Worm (Caenorhabditis elegans): ENCODE measurements around the gene nhr-70.

nhr-70 gene

DNA sequence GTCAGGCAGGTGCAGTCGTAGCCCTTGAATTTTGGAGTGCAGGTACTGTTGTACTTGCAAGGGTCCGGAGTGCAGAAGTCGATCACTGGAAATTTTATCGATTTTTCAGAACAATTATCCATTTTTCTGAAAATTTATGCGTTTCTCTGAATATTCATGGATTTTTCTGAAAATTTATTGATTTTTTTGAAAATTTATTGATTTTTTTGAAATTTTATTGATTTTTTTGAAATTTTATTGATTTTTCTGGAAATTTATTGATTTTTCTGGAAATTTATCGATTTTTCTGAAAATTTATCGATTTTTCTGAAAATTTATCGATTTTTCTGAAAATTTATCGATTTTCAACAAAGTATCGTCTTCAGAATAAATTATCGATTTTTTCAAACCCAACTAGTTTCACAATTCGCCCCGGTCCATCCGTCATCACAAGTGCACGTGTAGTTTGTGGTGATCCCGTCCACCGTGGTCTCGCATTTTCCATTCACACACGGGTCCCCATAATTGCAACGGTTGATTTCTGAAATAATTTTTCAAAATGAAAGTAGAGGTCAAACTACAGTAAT lies 15.7 kb downstream of the nhr-70 start:
- no peak for TF ChIP-seq tbx-37 (GFP tag; conservative IDR thresholded peaks at IDR 0.05)
- no peak for TF ChIP-seq flt-1 (GFP tag; IDR thresholded peaks at IDR 0.05)
- no peak for TF ChIP-seq scrt-1 (GFP tag; IDR thresholded peaks at IDR 0.05)
- no peak for TF ChIP-seq aly-1 (tag; optimal IDR thresholded peaks at IDR 0.05)
- TF ChIP-seq ceh-36 (tag; optimal IDR thresholded peaks at IDR 0.05): no peak
- TF ChIP-seq sea-1 (GFP tag; conservative IDR thresholded peaks at IDR 0.05): no peak

DNA sequence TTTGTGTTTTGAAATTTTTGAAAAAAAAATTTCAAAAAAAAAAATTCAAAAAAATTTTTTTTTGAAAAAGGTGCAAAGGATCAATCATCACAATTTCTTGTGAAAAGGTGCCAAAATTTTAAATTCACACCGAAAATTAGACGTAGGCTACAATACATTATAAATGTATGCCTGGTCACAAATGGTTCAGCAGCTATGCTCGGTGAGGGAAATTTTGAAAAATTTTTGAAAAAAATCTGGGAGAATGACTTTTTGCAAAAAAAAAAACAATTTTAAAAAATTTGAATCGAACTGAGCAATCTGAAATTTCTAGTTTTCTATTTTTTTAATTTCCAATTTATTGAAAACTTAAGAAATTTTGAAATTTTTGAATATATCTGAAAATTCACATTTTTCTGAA lies 19.9 kb downstream of the nhr-70 start, which contains the start of gene egas-3:
egas-3 (minus strand) TSS at position 101 of the 400 bp plus-strand sequence.
- TF ChIP-seq scrt-1 (GFP tag; IDR thresholded peaks at IDR 0.05) (no peak), pes-1 (GFP tag; IDR thresholded peaks at IDR 0.05) (no peak)

DNA sequence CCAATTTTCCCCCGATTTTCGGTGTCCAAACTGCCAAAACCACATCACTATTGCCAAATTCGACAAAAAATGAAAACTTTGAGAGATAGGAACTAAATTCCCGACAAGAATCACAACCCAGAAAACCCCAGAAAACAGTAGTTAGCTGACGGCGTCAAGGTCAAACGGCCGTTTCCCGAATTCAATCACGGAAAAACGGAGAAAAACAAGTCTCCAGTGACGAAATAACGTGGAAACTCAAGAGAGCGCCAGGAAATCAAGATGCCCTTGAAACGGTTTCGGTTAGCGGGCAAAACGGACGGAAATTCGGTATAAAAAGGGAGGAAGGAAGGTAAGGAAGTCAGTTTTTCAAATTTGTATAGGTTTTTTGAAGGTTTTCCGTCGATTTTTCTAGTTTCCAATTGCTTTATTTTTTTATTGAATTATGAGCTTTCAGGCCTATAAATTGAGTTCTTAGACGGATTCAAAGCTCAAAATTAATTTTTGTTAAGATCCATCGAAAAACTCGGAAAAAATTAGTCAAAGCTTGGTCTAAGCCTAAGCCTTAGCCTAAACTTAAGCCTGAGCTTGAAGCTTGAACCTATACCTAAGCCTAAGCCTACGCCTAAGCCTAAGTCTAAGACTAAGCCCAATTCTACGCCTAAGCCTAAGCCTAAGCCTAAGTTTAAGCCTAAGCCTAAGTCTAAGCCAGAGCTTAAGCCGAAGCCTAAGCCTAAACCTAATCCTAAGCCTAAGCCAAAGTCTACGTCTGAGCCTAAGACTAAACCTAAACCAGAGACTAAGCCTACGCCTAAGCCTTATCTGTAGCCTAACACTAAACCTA lies 21.4 kb downstream of the nhr-70 start:
- TF ChIP-seq ets-7 (tag; optimal IDR thresholded peaks at IDR 0.05) (no peak), tbx-11 (GFP tag; IDR thresholded peaks at IDR 0.05) (no peak), ceh-36 (tag; optimal IDR thresholded peaks at IDR 0.05) (peak; percentile 86)

DNA sequence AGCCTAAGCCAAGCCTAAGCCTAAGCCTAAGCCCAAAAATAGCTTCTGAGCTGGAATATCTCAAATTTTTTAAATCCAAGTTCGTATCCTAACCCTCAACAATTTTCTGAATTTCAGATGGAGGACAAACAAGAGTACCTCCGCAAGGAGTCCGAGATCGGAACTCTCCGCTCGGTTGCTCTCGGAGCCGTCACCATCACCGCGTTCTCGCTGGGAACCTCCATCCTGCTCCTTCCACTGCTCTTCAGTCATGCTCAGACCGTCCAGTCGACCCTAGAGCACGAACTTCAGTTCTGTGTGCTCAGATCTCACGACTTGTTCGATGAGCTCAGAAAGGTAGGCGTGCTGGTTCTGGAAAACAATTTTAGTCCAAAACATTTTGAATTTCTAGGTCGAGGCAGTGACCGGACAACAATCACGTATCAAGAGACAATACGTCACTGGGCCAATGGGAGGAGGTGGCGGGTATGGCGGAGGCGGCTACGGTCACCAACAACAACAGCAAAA lies 22.0 kb downstream of the nhr-70 start, which contains the start of gene col-42:
col-42 (plus strand) TSS at position 118 of the 507 bp plus-strand sequence.
- TF ChIP-seq ceh-36 (tag; optimal IDR thresholded peaks at IDR 0.05) (peak; percentile 6), ceh-13 (GFP tag; optimal IDR thresholded peaks at IDR 0.05) (no peak)

DNA sequence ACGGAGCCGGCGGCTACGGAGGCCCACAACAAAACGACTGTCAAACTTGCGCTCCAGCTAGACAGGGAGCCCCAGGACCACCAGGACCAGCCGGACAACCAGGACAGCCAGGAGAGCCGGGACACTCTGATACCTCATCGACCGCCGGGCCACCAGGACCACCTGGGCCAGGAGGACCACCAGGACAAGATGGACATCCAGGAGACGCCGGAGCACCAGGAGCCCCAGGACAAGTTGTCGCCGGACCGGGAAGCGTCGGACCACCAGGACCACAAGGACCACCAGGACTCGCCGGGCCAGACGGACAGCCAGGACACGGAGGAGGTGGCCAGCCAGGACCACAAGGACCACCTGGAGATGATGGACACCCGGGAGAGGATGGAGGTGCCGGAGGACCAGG lies 22.7 kb downstream of the nhr-70 start:
- TF ChIP-seq aly-1 (tag; optimal IDR thresholded peaks at IDR 0.05) (no peak), scrt-1 (GFP tag; IDR thresholded peaks at IDR 0.05) (0 out of 2 replicates have a peak, but pooled peaks have one; percentile 10)

DNA sequence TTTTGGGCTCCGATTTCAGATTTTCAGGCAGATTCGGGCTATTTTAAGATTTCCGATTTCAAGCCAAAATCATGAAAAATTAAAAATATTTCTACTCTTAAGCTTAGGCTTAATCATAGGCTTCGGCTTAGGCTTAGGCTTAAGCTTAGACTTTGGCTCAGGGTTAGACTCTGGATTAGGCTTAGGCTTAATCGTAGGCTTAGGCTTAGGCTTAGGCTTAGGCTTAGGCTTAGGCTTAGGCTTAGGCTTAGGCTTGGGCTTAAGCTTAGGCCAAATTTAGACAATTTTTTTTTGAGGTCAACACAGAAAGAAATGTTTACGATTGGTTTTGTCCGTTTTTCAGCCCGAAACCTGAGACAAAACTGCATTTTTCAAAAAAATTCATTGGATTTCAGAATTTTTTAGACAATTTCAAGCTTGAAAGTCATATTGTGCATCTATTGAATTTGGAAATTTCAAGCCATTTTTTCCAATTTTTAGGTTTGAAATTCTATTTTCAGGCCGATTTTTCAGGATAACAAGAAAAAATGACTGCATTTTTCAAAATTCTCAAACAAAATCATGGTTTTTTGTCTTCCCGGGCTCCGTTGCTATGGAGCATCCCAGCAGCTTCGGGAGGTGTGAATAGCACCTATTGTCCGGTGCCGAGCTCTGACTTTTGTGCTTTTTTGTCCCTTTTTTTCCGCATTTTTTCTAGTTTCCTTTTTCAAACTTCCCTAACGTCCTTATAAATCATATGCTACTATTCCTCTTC lies 23.4 kb downstream of the nhr-70 start, which contains the start of gene egas-1:
egas-1 (plus strand) TSS at position 704 of the 754 bp plus-strand sequence.
- peak; percentile 80 for TF ChIP-seq ceh-36 (tag; optimal IDR thresholded peaks at IDR 0.05)
- no peak for TF ChIP-seq flt-1 (GFP tag; IDR thresholded peaks at IDR 0.05)
- no peak for TF ChIP-seq sea-1 (GFP tag; conservative IDR thresholded peaks at IDR 0.05)

DNA sequence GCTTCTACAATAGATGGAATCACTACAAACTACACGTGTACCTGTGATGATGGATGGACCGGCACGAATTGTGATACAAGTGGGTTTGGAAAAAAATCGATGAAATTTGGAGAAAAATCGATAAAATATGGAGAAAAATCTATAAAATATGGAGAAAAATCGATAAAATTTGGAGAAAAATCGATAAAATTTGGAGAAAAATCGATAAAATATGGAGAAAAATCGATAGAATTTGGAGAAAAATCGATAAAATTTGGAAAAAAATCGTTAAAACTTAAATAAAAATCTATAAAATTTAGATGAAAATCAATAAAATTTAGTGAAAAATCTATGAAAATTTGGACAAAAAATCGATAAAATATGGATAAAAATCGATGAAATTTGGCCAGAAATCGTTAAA lies 27.9 kb downstream of the nhr-70 start:
- TF ChIP-seq hmg-4 (GFP tag; optimal IDR thresholded peaks at IDR 0.05): no peak
- TF ChIP-seq sea-1 (GFP tag; conservative IDR thresholded peaks at IDR 0.05): no peak
- TF ChIP-seq scrt-1 (GFP tag; IDR thresholded peaks at IDR 0.05): no peak
- TF ChIP-seq tra-4 (tag; optimal IDR thresholded peaks at IDR 0.05): no peak
- no peak for TF ChIP-seq ama-1 (optimal IDR thresholded peaks at IDR 0.05)
- TF ChIP-seq aly-1 (tag; optimal IDR thresholded peaks at IDR 0.05): no peak
- TF ChIP-seq hmbx-1 (tag; optimal IDR thresholded peaks at IDR 0.05): no peak
- no peak for TF ChIP-seq flt-1 (GFP tag; IDR thresholded peaks at IDR 0.05)
- TF ChIP-seq ets-7 (tag; optimal IDR thresholded peaks at IDR 0.05): no peak
- TF ChIP-seq tbx-11 (GFP tag; IDR thresholded peaks at IDR 0.05): no peak
- no peak for TF ChIP-seq ceh-36 (tag; optimal IDR thresholded peaks at IDR 0.05)
- TF ChIP-seq hnd-1 (tag; optimal IDR thresholded peaks at IDR 0.05): no peak
- TF ChIP-seq ceh-13 (GFP tag; optimal IDR thresholded peaks at IDR 0.05): no peak
- TF ChIP-seq pes-1 (GFP tag; IDR thresholded peaks at IDR 0.05): no peak
- TF ChIP-seq tbx-37 (GFP tag; conservative IDR thresholded peaks at IDR 0.05): no peak
- no peak for TF ChIP-seq B0310.2 (tag; optimal IDR thresholded peaks at IDR 0.05)
- TF ChIP-seq F13C5.2 (tag; optimal IDR thresholded peaks at IDR 0.05): no peak

DNA sequence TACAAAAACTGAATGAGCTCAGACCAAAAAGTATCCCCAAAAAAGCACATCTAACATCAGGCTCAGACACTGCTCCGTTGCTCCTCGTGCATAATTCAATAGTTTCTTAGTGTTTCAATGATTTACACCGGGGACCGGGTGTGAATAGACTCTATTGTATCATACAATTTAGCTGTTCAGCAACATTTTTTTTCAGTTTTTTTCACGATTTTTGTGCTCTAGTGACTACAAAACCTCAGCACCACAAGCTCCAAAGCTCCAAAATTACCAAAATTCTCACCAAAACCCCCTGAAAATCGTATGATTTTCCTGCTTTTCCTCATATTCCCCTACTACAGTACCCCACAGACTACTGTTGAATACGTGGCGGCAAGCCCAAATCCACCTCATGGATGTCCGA lies 33.7 kb downstream of the nhr-70 start, which contains the start of gene egas-2:
egas-2 (plus strand) TSS at position 301 of the 400 bp plus-strand sequence.
- TF ChIP-seq scrt-1 (GFP tag; IDR thresholded peaks at IDR 0.05) (no peak), pes-1 (GFP tag; IDR thresholded peaks at IDR 0.05) (no peak), hmbx-1 (tag; optimal IDR thresholded peaks at IDR 0.05) (no peak), tbx-11 (GFP tag; IDR thresholded peaks at IDR 0.05) (no peak), flt-1 (GFP tag; IDR thresholded peaks at IDR 0.05) (no peak), tbx-37 (GFP tag; conservative IDR thresholded peaks at IDR 0.05) (no peak), ceh-36 (tag; optimal IDR thresholded peaks at IDR 0.05) (no peak), aly-1 (tag; optimal IDR thresholded peaks at IDR 0.05) (no peak), sea-1 (GFP tag; conservative IDR thresholded peaks at IDR 0.05) (no peak), ceh-13 (GFP tag; optimal IDR thresholded peaks at IDR 0.05) (no peak), ama-1 (optimal IDR thresholded peaks at IDR 0.05) (no peak), hnd-1 (tag; optimal IDR thresholded peaks at IDR 0.05) (no peak), tra-4 (tag; optimal IDR thresholded peaks at IDR 0.05) (no peak), ets-7 (tag; optimal IDR thresholded peaks at IDR 0.05) (no peak), F13C5.2 (tag; optimal IDR thresholded peaks at IDR 0.05) (no peak), hmg-4 (GFP tag; optimal IDR thresholded peaks at IDR 0.05) (no peak)
